Worm (Caenorhabditis elegans) whole organism, early embryonic: ENCODE results near the gene C18H9.6.

Experiments
- B0310.2 ChIP-seq: sonication (generic microtip); optimal IDR thresholded peaks from 2 replicates; lab custom pipeline; 2016; ENCODE audit warnings: mild to moderate bottlenecking, missing genetic modification characterization, missing compliant biosample characterization
- F13C5.2 ChIP-seq: sonication (generic microtip); optimal IDR thresholded peaks from 2 replicates; lab custom pipeline; 2017; ENCODE audit warnings: mild to moderate bottlenecking, missing genetic modification characterization, inconsistent platforms, missing compliant biosample characterization
- aly-1 ChIP-seq: sonication (generic microtip); optimal IDR thresholded peaks from 2 replicates; lab custom pipeline; 2016; ENCODE audit warnings: missing genetic modification characterization, missing compliant biosample characterization
- ama-1 ChIP-seq: fragments of 150-350 bp; optimal IDR thresholded peaks from 2 replicates; lab custom pipeline; 2014
- ceh-13 ChIP-seq: fragments of 200-800 bp; sonication (Bioruptor generic); optimal IDR thresholded peaks from 2 replicates; lab custom pipeline; 2018; ENCODE audit warnings: mild to moderate bottlenecking, missing genetic modification characterization, missing compliant biosample characterization
- ceh-36 ChIP-seq: sonication (generic microtip); optimal IDR thresholded peaks from 2 replicates; lab custom pipeline; 2016; ENCODE audit warnings: missing genetic modification characterization, inconsistent platforms, missing compliant biosample characterization
- ets-7 ChIP-seq: sonication (generic microtip); optimal IDR thresholded peaks from 2 replicates; lab custom pipeline; 2016; ENCODE audit warnings: missing genotype, missing genetic modification characterization, missing compliant biosample characterization
- flt-1 ChIP-seq: fragments of 200-800 bp; sonication (Bioruptor generic); IDR thresholded peaks from 2 replicates; pipeline ENCODE4 v1.3.6; 2022; ENCODE audit warnings: missing genetic modification characterization, missing compliant biosample characterization
- hmbx-1 ChIP-seq: sonication (generic microtip); optimal IDR thresholded peaks from 2 replicates; lab custom pipeline; 2016; ENCODE audit warnings: mild to moderate bottlenecking, missing genetic modification characterization, missing compliant biosample characterization
- hmg-4 ChIP-seq: fragments of 200-800 bp; sonication (Bioruptor generic); optimal IDR thresholded peaks from 2 replicates; lab custom pipeline; 2018; ENCODE audit warnings: mild to moderate bottlenecking, missing genetic modification characterization, missing compliant biosample characterization
- hnd-1 ChIP-seq: sonication (generic microtip); optimal IDR thresholded peaks from 2 replicates; lab custom pipeline; 2016; ENCODE audit warnings: missing genetic modification characterization, missing compliant biosample characterization
- pes-1 ChIP-seq: fragments of 200-800 bp; sonication (Bioruptor generic); IDR thresholded peaks from 2 replicates; pipeline ENCODE4 v1.3.6; 2022; ENCODE audit warnings: missing genetic modification reagents, missing genetic modification characterization, missing compliant biosample characterization
- scrt-1 ChIP-seq: fragments of 200-800 bp; sonication (Bioruptor generic); IDR thresholded peaks from 2 replicates; pipeline ENCODE4 v1.3.6; 2022; ENCODE audit warnings: missing genetic modification characterization, missing compliant biosample characterization
- sea-1 ChIP-seq: fragments of 200-800 bp; sonication (Bioruptor generic); conservative IDR thresholded peaks from 2 replicates; pipeline ENCODE4 v1.3.6; 2022; ENCODE audit warnings: missing genetic modification characterization, missing compliant biosample characterization
- tbx-11 ChIP-seq: fragments of 200-800 bp; sonication (Bioruptor generic); IDR thresholded peaks from 2 replicates; pipeline ENCODE4 v1.3.6; 2022; ENCODE audit warnings: missing genetic modification characterization, missing compliant biosample characterization
- tbx-37 ChIP-seq: fragments of 200-800 bp; sonication (Bioruptor generic); conservative IDR thresholded peaks from 2 replicates; pipeline ENCODE4 v1.3.6; 2022; ENCODE audit warnings: missing genetic modification reagents, missing genetic modification characterization, missing compliant biosample characterization
- tra-4 ChIP-seq: sonication (generic microtip); optimal IDR thresholded peaks from 2 replicates; lab custom pipeline; 2017; ENCODE audit warnings: missing genetic modification characterization, missing compliant biosample characterization

The C18H9.6 gene

ce11 chrII:6701497-6701896 is at the start of gene C18H9.6:
C18H9.6 (minus strand) TSS chrII:6701625.
- no peak for TF ChIP-seq tbx-11 (GFP tag; lab: Robert Waterston, UW)
- no peak for TF ChIP-seq pes-1 (GFP tag; lab: Robert Waterston, UW)
- no peak for TF ChIP-seq hnd-1 (tag; lab: Kevin White, UChicago)
- TF ChIP-seq ceh-13: no peak
- TF ChIP-seq F13C5.2 (tag; lab: Kevin White, UChicago): no peak
- TF ChIP-seq tbx-37 (GFP tag; lab: Robert Waterston, UW): no peak
- TF ChIP-seq scrt-1 (GFP tag; lab: Robert Waterston, UW): no peak
- TF ChIP-seq ama-1: no peak
- no peak for TF ChIP-seq ets-7
- no peak for TF ChIP-seq ceh-36 (tag; lab: Kevin White, UChicago)
- no peak for TF ChIP-seq flt-1
- TF ChIP-seq B0310.2 (tag; lab: Kevin White, UChicago): no peak
- TF ChIP-seq tra-4 (tag; lab: Kevin White, UChicago): no peak
- TF ChIP-seq hmbx-1 (tag; lab: Kevin White, UChicago): no peak
- no peak for TF ChIP-seq sea-1
- no peak for TF ChIP-seq hmg-4 (GFP tag; lab: Kevin White, UChicago)
- TF ChIP-seq aly-1 (tag; lab: Kevin White, UChicago): no peak

ce11 chrII:6750929-6751328 is 49.5 kb upstream of the C18H9.6 start, which contains the start of gene F41G3.20:
F41G3.20 (minus strand) TSS chrII:6751029.
- no peak for TF ChIP-seq tbx-11 (GFP tag; lab: Robert Waterston, UW)
- no peak for TF ChIP-seq flt-1
- TF ChIP-seq ceh-13: no peak
- TF ChIP-seq sea-1: no peak
- TF ChIP-seq hmg-4 (GFP tag; lab: Kevin White, UChicago): no peak

ce11 chrII:6749422-6749821 is 48.0 kb upstream of the C18H9.6 start, which contains the start of gene F41G3.10:
F41G3.10 (minus strand) TSS chrII:6749522.
- TF ChIP-seq ama-1 (no peak), tra-4 (tag; lab: Kevin White, UChicago) (no peak), ceh-36 (tag; lab: Kevin White, UChicago) (no peak), sea-1 (no peak), tbx-11 (GFP tag; lab: Robert Waterston, UW) (no peak), aly-1 (tag; lab: Kevin White, UChicago) (no peak), flt-1 (no peak), hmg-4 (GFP tag; lab: Kevin White, UChicago) (no peak), scrt-1 (GFP tag; lab: Robert Waterston, UW) (no peak), tbx-37 (GFP tag; lab: Robert Waterston, UW) (no peak), F13C5.2 (tag; lab: Kevin White, UChicago) (no peak), ets-7 (no peak), hmbx-1 (tag; lab: Kevin White, UChicago) (no peak), pes-1 (GFP tag; lab: Robert Waterston, UW) (no peak), hnd-1 (tag; lab: Kevin White, UChicago) (no peak), B0310.2 (tag; lab: Kevin White, UChicago) (no peak), ceh-13 (no peak)

ce11 chrII:6746404-6746803 is 45.0 kb upstream of the C18H9.6 start, which contains the start of gene F41G3.5:
F41G3.5 (plus strand) TSS chrII:6746704.
- no peak for TF ChIP-seq ama-1
- no peak for TF ChIP-seq aly-1 (tag; lab: Kevin White, UChicago)
- TF ChIP-seq scrt-1 (GFP tag; lab: Robert Waterston, UW): no peak

- TF ChIP-seq B0310.2 (tag; lab: Kevin White, UChicago) (no peak), pes-1 (GFP tag; lab: Robert Waterston, UW) (no peak), sea-1 (no peak), hmbx-1 (tag; lab: Kevin White, UChicago) (no peak), ets-7 (no peak), ama-1 (no peak), tra-4 (tag; lab: Kevin White, UChicago) (no peak), hnd-1 (tag; lab: Kevin White, UChicago) (no peak), ceh-13 (no peak), F13C5.2 (tag; lab: Kevin White, UChicago) (no peak), scrt-1 (GFP tag; lab: Robert Waterston, UW) (no peak), tbx-11 (GFP tag; lab: Robert Waterston, UW) (no peak), aly-1 (tag; lab: Kevin White, UChicago) (no peak)
Measured at ce11 chrII:6745783-6746182, 44.4 kb upstream of the C18H9.6 start, which contains the start of gene ins-14. ins-14 (minus strand) TSS chrII:6745814.

- TF ChIP-seq tra-4 (tag; lab: Kevin White, UChicago) (no peak), scrt-1 (GFP tag; lab: Robert Waterston, UW) (no peak), B0310.2 (tag; lab: Kevin White, UChicago) (no peak), pes-1 (GFP tag; lab: Robert Waterston, UW) (no peak), ama-1 (no peak), ceh-13 (no peak), hnd-1 (tag; lab: Kevin White, UChicago) (no peak), tbx-11 (GFP tag; lab: Robert Waterston, UW) (no peak), hmbx-1 (tag; lab: Kevin White, UChicago) (no peak)
Measured at ce11 chrII:6744648-6745047, 43.2 kb upstream of the C18H9.6 start, which contains the start of gene ins-15. ins-15 (minus strand) TSS chrII:6744748.

ce11 chrII:6742614-6743013 is 41.2 kb upstream of the C18H9.6 start, which contains the start of gene F41G3.6:
F41G3.6 (plus strand) TSS chrII:6742914.
- TF ChIP-seq F13C5.2 (tag; lab: Kevin White, UChicago) (no peak), hmbx-1 (tag; lab: Kevin White, UChicago) (no peak), hmg-4 (GFP tag; lab: Kevin White, UChicago) (no peak), aly-1 (tag; lab: Kevin White, UChicago) (no peak), tbx-11 (GFP tag; lab: Robert Waterston, UW) (no peak), sea-1 (no peak), scrt-1 (GFP tag; lab: Robert Waterston, UW) (no peak), hnd-1 (tag; lab: Kevin White, UChicago) (no peak), ama-1 (no peak), ets-7 (no peak), pes-1 (GFP tag; lab: Robert Waterston, UW) (no peak), ceh-13 (no peak), B0310.2 (tag; lab: Kevin White, UChicago) (no peak), flt-1 (no peak), tbx-37 (GFP tag; lab: Robert Waterston, UW) (no peak), ceh-36 (tag; lab: Kevin White, UChicago) (no peak), tra-4 (tag; lab: Kevin White, UChicago) (no peak)
